Worm (Caenorhabditis elegans) whole organism, L1 larva: ENCODE measurements around the gene H03E18.2.
A peak's percentile ranks its signal among the peaks of the same experiment; 100 is the strongest.

ENCODE experiments used
- C04F5.9 ChIP-seq: sonication (generic microtip); optimal IDR thresholded peaks from 2 replicates; lab custom pipeline; 2016; ENCODE audit warnings: missing genetic modification characterization, missing compliant biosample characterization
- C16A3.4 ChIP-seq: fragments of 150-350 bp; optimal IDR thresholded peaks from 2 replicates; lab custom pipeline; 2014; ENCODE audit warnings: missing biosample characterization, missing genetic modification characterization
- C34B4.2 ChIP-seq: sonication (generic microtip); optimal IDR thresholded peaks from 2 replicates; lab custom pipeline; 2017; ENCODE audit warnings: mild to moderate bottlenecking, missing genetic modification characterization, missing compliant biosample characterization
- aha-1 ChIP-seq: fragments of 150-350 bp; optimal IDR thresholded peaks from 2 replicates; lab custom pipeline; 2014; ENCODE audit warnings: missing biosample characterization, missing genetic modification characterization
- ceh-82 ChIP-seq, 3 experiments: fragments of 150-350 bp in 1 of 3; sonication (generic microtip) in 2 of 3; optimal IDR thresholded peaks; 2 replicates each; lab custom pipeline; 2014 to 2017; ENCODE audit warnings: missing biosample characterization in 3 of 3, missing genetic modification characterization in 3 of 3
- ces-1 ChIP-seq: fragments of 150-350 bp; optimal IDR thresholded peaks from 2 replicates; lab custom pipeline; 2014; ENCODE audit warnings: missing biosample characterization, missing genetic modification reagents, missing genetic modification characterization
- dpl-1 ChIP-seq, 3 experiments: fragments of 150-350 bp in 2 of 3; sonication (generic microtip) in 1 of 3; optimal IDR thresholded peaks; 2 replicates each; lab custom pipeline; 2014 to 2017; ENCODE audit warnings: missing biosample characterization in 3 of 3, missing genetic modification characterization in 3 of 3, missing genetic modification reagents in 3 of 3
- dsc-1 ChIP-seq: sonication (generic microtip); optimal IDR thresholded peaks from 2 replicates; lab custom pipeline; 2016; ENCODE audit warnings: mild to moderate bottlenecking, missing genetic modification characterization, missing compliant biosample characterization
- efl-1 ChIP-seq, 4 experiments: fragments of 150-350 bp; optimal IDR thresholded peaks in 3 of 4; peaks in 1 of 4; 1 replicate in 1 of 4; 2 replicates in 3 of 4; lab custom pipeline; 2014; ENCODE audit warnings: missing biosample characterization in 2 of 4, missing genetic modification characterization in 2 of 4, missing genetic modification reagents in 2 of 4
- egl-13 ChIP-seq: sonication (generic microtip); optimal IDR thresholded peaks from 2 replicates; lab custom pipeline; 2016; ENCODE audit warnings: missing genotype, missing genetic modification reagents, missing genetic modification characterization, missing compliant biosample characterization
- egl-27 ChIP-seq, 2 experiments: fragments of 150-350 bp in 1 of 2; sonication (generic microtip); optimal IDR thresholded peaks; 3 replicates each; lab custom pipeline; 2017 to 2018; ENCODE audit warnings: missing biosample characterization in 2 of 2, missing genetic modification characterization in 2 of 2, missing genetic modification reagents in 2 of 2
- elt-2 ChIP-seq: sonication (generic microtip); optimal IDR thresholded peaks from 2 replicates; lab custom pipeline; 2016; ENCODE audit warnings: missing genetic modification characterization, mild to moderate bottlenecking, inconsistent platforms, missing compliant biosample characterization, missing genetic modification reagents
- fkh-4 ChIP-seq: sonication (generic microtip); optimal IDR thresholded peaks from 2 replicates; lab custom pipeline; 2016; ENCODE audit warnings: missing compliant biosample characterization, missing genetic modification characterization, borderline replicate concordance
- fos-1 ChIP-seq: fragments of 150-350 bp; optimal IDR thresholded peaks from 2 replicates; lab custom pipeline; 2014; ENCODE audit warnings: missing biosample characterization, missing genetic modification characterization
- grh-1 ChIP-seq: fragments of 200-800 bp; sonication (Bioruptor generic); IDR thresholded peaks from 2 replicates; pipeline ENCODE4 v1.3.6; 2022; ENCODE audit warnings: missing genetic modification reagents, missing genetic modification characterization, missing compliant biosample characterization
- irx-1 ChIP-seq: sonication (generic microtip); optimal IDR thresholded peaks from 2 replicates; lab custom pipeline; 2016; ENCODE audit warnings: missing genetic modification characterization, missing compliant biosample characterization
- isw-1 ChIP-seq: fragments of 200-800 bp; sonication (Bioruptor generic); IDR thresholded peaks from 2 replicates; pipeline ENCODE4 v1.3.6; 2022; ENCODE audit warnings: missing genetic modification characterization, missing compliant biosample characterization
- jun-1 ChIP-seq: fragments of 150-350 bp; optimal IDR thresholded peaks from 2 replicates; lab custom pipeline; 2014; ENCODE audit warnings: missing biosample characterization, missing genetic modification reagents, missing genetic modification characterization
- lin-13 ChIP-seq: fragments of 150-350 bp; optimal IDR thresholded peaks from 2 replicates; lab custom pipeline; 2014; ENCODE audit warnings: missing biosample characterization, missing genetic modification reagents, missing genetic modification characterization
- lin-35 ChIP-seq, 2 experiments: fragments of 150-350 bp; optimal IDR thresholded peaks; 2 replicates each; lab custom pipeline; 2014; ENCODE audit warnings: missing biosample characterization in 2 of 2, missing genetic modification characterization in 2 of 2, missing genetic modification reagents in 2 of 2
- lsy-2 ChIP-seq, 2 experiments: fragments of 150-350 bp; optimal IDR thresholded peaks; 2 replicates each; lab custom pipeline; 2014; ENCODE audit warnings: missing biosample characterization in 2 of 2, missing genetic modification characterization in 2 of 2
- mdl-1 ChIP-seq, 2 experiments: fragments of 150-350 bp; optimal IDR thresholded peaks; 2 replicates each; lab custom pipeline; 2014 to 2017; ENCODE audit warnings: missing biosample characterization in 2 of 2, missing genetic modification characterization in 2 of 2, inconsistent platforms in 1 of 2
- mef-2 ChIP-seq: fragments of 150-350 bp; optimal IDR thresholded peaks from 2 replicates; lab custom pipeline; 2014; ENCODE audit warnings: missing biosample characterization, missing genetic modification characterization
- mep-1 ChIP-seq: fragments of 150-350 bp; optimal IDR thresholded peaks from 2 replicates; lab custom pipeline; 2014; ENCODE audit warnings: missing biosample characterization, missing genetic modification characterization
- nhr-11 ChIP-seq: fragments of 150-350 bp; optimal IDR thresholded peaks from 2 replicates; lab custom pipeline; 2014; ENCODE audit warnings: missing biosample characterization, missing genetic modification characterization
- nhr-12 ChIP-seq: sonication (generic microtip); optimal IDR thresholded peaks from 2 replicates; lab custom pipeline; 2017; ENCODE audit warnings: missing biosample characterization, missing genetic modification characterization
- nhr-19 ChIP-seq: fragments of 200-800 bp; sonication (Bioruptor generic); conservative IDR thresholded peaks from 2 replicates; pipeline ENCODE4 v1.3.6; 2022; ENCODE audit warnings: missing genetic modification characterization, missing compliant biosample characterization
- nhr-20 ChIP-seq: sonication (generic microtip); optimal IDR thresholded peaks from 2 replicates; lab custom pipeline; 2016; ENCODE audit warnings: mild to moderate bottlenecking, missing genetic modification characterization, missing compliant biosample characterization
- nhr-237 ChIP-seq: fragments of 150-350 bp; optimal IDR thresholded peaks from 2 replicates; lab custom pipeline; 2014; ENCODE audit warnings: missing biosample characterization, missing genetic modification characterization
- nhr-47 ChIP-seq: sonication (generic microtip); optimal IDR thresholded peaks from 2 replicates; lab custom pipeline; 2016; ENCODE audit warnings: mild to moderate bottlenecking, missing genetic modification characterization, moderate library complexity, missing compliant biosample characterization
- nhr-71 ChIP-seq: sonication (generic microtip); optimal IDR thresholded peaks from 2 replicates; lab custom pipeline; 2016; ENCODE audit warnings: mild to moderate bottlenecking, missing genetic modification characterization, moderate library complexity, missing compliant biosample characterization
- nhr-76 ChIP-seq: sonication (generic microtip); optimal IDR thresholded peaks from 2 replicates; lab custom pipeline; 2017; ENCODE audit warnings: missing biosample characterization, missing genetic modification characterization
- nhr-77 ChIP-seq: fragments of 150-350 bp; optimal IDR thresholded peaks from 2 replicates; lab custom pipeline; 2014; ENCODE audit warnings: missing biosample characterization, missing genetic modification characterization
- nhr-84 ChIP-seq: sonication (generic microtip); optimal IDR thresholded peaks from 2 replicates; lab custom pipeline; 2017; ENCODE audit warnings: missing biosample characterization, missing genetic modification characterization
- nhr-85 ChIP-seq: sonication (generic microtip); peaks from one replicate; lab custom pipeline; 2016; ENCODE audit warnings: missing genetic modification characterization, inconsistent platforms, missing compliant biosample characterization
- nhr-90 ChIP-seq: sonication (generic microtip); optimal IDR thresholded peaks from 2 replicates; lab custom pipeline; 2016; ENCODE audit warnings: mild to moderate bottlenecking, missing genetic modification characterization, missing compliant biosample characterization; ENCODE audit not compliant: poor library complexity
- rnt-1 ChIP-seq: sonication (generic microtip); optimal IDR thresholded peaks from 2 replicates; lab custom pipeline; 2016; ENCODE audit warnings: mild to moderate bottlenecking, missing genetic modification characterization, moderate library complexity, missing compliant biosample characterization
- skn-1 ChIP-seq: fragments of 150-350 bp; optimal IDR thresholded peaks from 2 replicates; lab custom pipeline; 2014; ENCODE audit warnings: missing biosample characterization, missing genetic modification characterization
- snpc-4 ChIP-seq: fragments of 150-350 bp; optimal IDR thresholded peaks from 2 replicates; lab custom pipeline; 2014; ENCODE audit warnings: missing biosample characterization, missing genetic modification characterization
- sox-4 ChIP-seq: sonication (generic microtip); optimal IDR thresholded peaks from 2 replicates; lab custom pipeline; 2016; ENCODE audit warnings: missing genetic modification characterization, missing compliant biosample characterization
- sptf-1 ChIP-seq: fragments of 150-350 bp; optimal IDR thresholded peaks from 2 replicates; lab custom pipeline; 2014; ENCODE audit warnings: missing biosample characterization, missing genetic modification characterization
- tbx-2 ChIP-seq: sonication (generic microtip); optimal IDR thresholded peaks from 2 replicates; lab custom pipeline; 2016; ENCODE audit warnings: missing genetic modification characterization, missing compliant biosample characterization
- tlp-1 ChIP-seq: fragments of 150-350 bp; optimal IDR thresholded peaks from 2 replicates; lab custom pipeline; 2014; ENCODE audit warnings: missing biosample characterization, missing genetic modification characterization
- unc-130 ChIP-seq: fragments of 150-350 bp; optimal IDR thresholded peaks from 2 replicates; lab custom pipeline; 2017; ENCODE audit warnings: missing biosample characterization, missing genetic modification characterization, inconsistent platforms
- unc-30 ChIP-seq: sonication (generic microtip); optimal IDR thresholded peaks from 2 replicates; lab custom pipeline; 2017; ENCODE audit warnings: missing biosample characterization, missing genetic modification characterization
- unc-62 ChIP-seq: fragments of 150-350 bp; optimal IDR thresholded peaks from 2 replicates; lab custom pipeline; 2014; ENCODE audit warnings: missing biosample characterization, missing genetic modification reagents, missing genetic modification characterization
- xbp-1 ChIP-seq: sonication (generic microtip); optimal IDR thresholded peaks from 2 replicates; lab custom pipeline; 2016; ENCODE audit warnings: missing genetic modification characterization, missing compliant biosample characterization
- ztf-11 ChIP-seq, 2 experiments: sonication (generic microtip); optimal IDR thresholded peaks; 2 replicates each; lab custom pipeline; 2016 to 2017; ENCODE audit warnings: missing genetic modification characterization in 2 of 2, missing biosample characterization in 1 of 2, missing compliant biosample characterization in 1 of 2
- ztf-4 ChIP-seq: fragments of 150-350 bp; optimal IDR thresholded peaks from 2 replicates; lab custom pipeline; 2014; ENCODE audit warnings: missing biosample characterization, missing genetic modification characterization

The H03E18.2 gene

DNA sequence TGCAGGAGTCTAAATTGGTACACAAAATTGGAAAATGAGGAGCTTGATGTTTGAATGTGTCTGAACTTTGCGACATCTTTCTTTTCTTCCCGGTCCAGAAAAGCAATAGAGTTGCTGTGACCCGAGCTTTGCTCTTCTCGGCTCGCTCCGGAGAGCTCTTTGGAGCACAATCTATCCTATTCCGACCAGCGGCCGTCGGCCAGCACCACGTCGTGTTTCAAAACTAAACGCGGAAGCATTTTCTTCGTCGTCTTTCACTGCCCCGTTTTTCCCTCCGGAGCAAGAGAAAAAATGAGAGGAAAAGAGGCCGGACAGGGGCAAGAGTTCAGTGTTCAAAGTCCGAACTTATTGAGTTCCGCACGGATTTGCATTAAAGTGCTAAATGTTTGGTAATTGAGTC lies 41.3 kb downstream of the H03E18.2 start (continued):
- TF ChIP-seq sptf-1 (tag; lab: Kevin White, UChicago) (no peak), fkh-4 (tag; lab: Kevin White, UChicago) (no peak), ces-1 (GFP tag; lab: Kevin White, UChicago) (no peak), tbx-2 (tag; lab: Kevin White, UChicago) (no peak), rnt-1 (tag; lab: Kevin White, UChicago) (no peak)
- TF ChIP-seq, all 84 proteins: peak for 7

DNA sequence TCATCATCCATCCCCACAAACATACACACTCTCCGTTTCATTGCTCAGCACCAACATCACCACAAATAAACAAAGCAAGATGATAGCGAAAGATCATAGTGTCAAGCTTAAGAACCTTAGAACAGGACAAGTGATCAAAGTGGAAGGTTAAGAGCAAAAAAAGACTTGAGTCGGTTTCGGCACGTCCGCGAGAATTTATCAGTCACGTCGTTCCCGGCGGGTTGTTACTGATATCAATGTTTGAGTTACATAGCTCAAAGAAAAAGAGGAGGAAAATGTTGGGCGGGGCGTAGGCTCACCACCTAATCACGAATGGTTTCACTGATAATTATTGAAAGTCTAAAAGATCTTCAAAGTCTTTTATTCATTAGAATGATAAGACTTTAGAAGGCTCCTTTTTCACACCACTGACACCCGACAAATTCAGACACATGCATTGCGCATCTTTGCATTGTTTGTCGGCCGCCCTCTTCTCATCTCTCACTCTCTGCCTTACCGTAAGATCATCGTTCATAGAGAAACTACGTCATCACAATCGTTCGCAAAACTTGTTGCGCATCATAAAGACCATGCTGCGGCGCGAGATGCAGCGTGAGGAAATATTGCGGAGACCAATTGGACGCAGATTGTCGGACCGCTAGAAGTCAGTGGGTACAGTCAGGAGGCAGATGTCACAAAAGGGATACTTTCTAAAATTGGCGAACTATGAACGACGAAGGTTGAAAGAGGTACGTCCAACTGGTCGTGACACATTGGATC lies 43.1 kb downstream of the H03E18.2 start:
- TF ChIP-seq ztf-11 (tag; optimal IDR thresholded peaks at IDR 0.05; lab: Kevin White, UChicago) (no peak), nhr-19 (GFP tag; lab: Robert Waterston, UW) (peak; percentile 81), unc-30 (tag; lab: Kevin White, UChicago) (no peak), ceh-82 (tag; optimal IDR thresholded peaks at IDR 0.05; lab: Kevin White, UChicago) (peak in 2 of 3 experiments; percentile 53 to 67), mdl-1 (tag; optimal IDR thresholded peaks at IDR 0.05; lab: Kevin White, UChicago) (peak; percentile 1 to 81), sox-4 (tag; lab: Kevin White, UChicago) (no peak), snpc-4 (tag; lab: Kevin White, UChicago) (peak; percentile 43), grh-1 (GFP tag; lab: Robert Waterston, UW) (peak; percentile 98), unc-62 (no peak), sptf-1 (tag; lab: Kevin White, UChicago) (no peak), lin-13 (GFP tag; lab: Kevin White, UChicago) (peak; percentile 58), dpl-1 (GFP tag; optimal IDR thresholded peaks at IDR 0.05; lab: Kevin White, UChicago) (peak in 2 of 3 experiments; percentile 7 to 35), tbx-2 (tag; lab: Kevin White, UChicago) (peak; percentile 89), tlp-1 (tag; lab: Kevin White, UChicago) (no peak), egl-27 (tag; optimal IDR thresholded peaks at IDR 0.05; lab: Kevin White, UChicago) (peak; percentile 76 to 77), nhr-76 (tag; lab: Kevin White, UChicago) (no peak), mef-2 (tag; lab: Kevin White, UChicago) (no peak), nhr-11 (peak; percentile 21), efl-1 (optimal IDR thresholded peaks at IDR 0.05; lab: Kevin White, UChicago) (peak; percentile 33 to 41), efl-1 (GFP tag; optimal IDR thresholded peaks at IDR 0.05 in 1 of 2; lab: Kevin White, UChicago) (peak in 1 of 2 experiments; percentile 58), nhr-12 (tag; lab: Kevin White, UChicago) (no peak), C04F5.9 (tag; lab: Kevin White, UChicago) (peak; percentile 22), C34B4.2 (no peak), nhr-90 (peak; percentile 87), elt-2 (peak; percentile 26), xbp-1 (tag; lab: Kevin White, UChicago) (peak; percentile 64), lin-35 (GFP tag; optimal IDR thresholded peaks at IDR 0.05; lab: Kevin White, UChicago) (peak in 1 of 2 experiments; percentile 79), fos-1 (tag; lab: Kevin White, UChicago) (peak; percentile 13), skn-1 (tag; lab: Kevin White, UChicago) (peak; percentile 20), nhr-20 (tag; lab: Kevin White, UChicago) (peak; percentile 98), mep-1 (tag; lab: Kevin White, UChicago) (peak; percentile 59), nhr-84 (no peak), ztf-4 (tag; lab: Kevin White, UChicago) (peak; percentile 78), isw-1 (GFP tag; lab: Robert Waterston, UW) (no peak), nhr-71 (tag; lab: Kevin White, UChicago) (peak; percentile 94), egl-13 (no peak), nhr-85 (tag; lab: Kevin White, UChicago) (peak; percentile 100), nhr-47 (peak; percentile 74), lsy-2 (tag; optimal IDR thresholded peaks at IDR 0.05; lab: Kevin White, UChicago) (peak; percentile 65 to 91), aha-1 (tag; lab: Kevin White, UChicago) (no peak), unc-130 (tag; lab: Kevin White, UChicago) (peak; percentile 49), irx-1 (tag; lab: Kevin White, UChicago) (peak; percentile 68), nhr-77 (tag; lab: Kevin White, UChicago) (peak; percentile 50), C16A3.4 (peak; percentile 49), dsc-1 (no peak), nhr-237 (peak; percentile 42), jun-1 (peak; percentile 62)
